Worm (Caenorhabditis elegans) whole organism, early embryonic: ENCODE data around the gene cyp-33C9.

Experiments used
- B0310.2 ChIP-seq: sonication (generic microtip); optimal IDR thresholded peaks from 2 replicates; lab custom pipeline; 2016; ENCODE audit warnings: mild to moderate bottlenecking, missing genetic modification characterization, missing compliant biosample characterization
- F13C5.2 ChIP-seq: sonication (generic microtip); optimal IDR thresholded peaks from 2 replicates; lab custom pipeline; 2017; ENCODE audit warnings: mild to moderate bottlenecking, missing genetic modification characterization, inconsistent platforms, missing compliant biosample characterization
- ama-1 ChIP-seq: fragments of 150-350 bp; optimal IDR thresholded peaks from 2 replicates; lab custom pipeline; 2014
- pes-1 ChIP-seq: fragments of 200-800 bp; sonication (Bioruptor generic); IDR thresholded peaks from 2 replicates; pipeline ENCODE4 v1.3.6; 2022; ENCODE audit warnings: missing genetic modification reagents, missing genetic modification characterization, missing compliant biosample characterization
- sea-1 ChIP-seq: fragments of 200-800 bp; sonication (Bioruptor generic); conservative IDR thresholded peaks from 2 replicates; pipeline ENCODE4 v1.3.6; 2022; ENCODE audit warnings: missing genetic modification characterization, missing compliant biosample characterization
- tbx-11 ChIP-seq: fragments of 200-800 bp; sonication (Bioruptor generic); IDR thresholded peaks from 2 replicates; pipeline ENCODE4 v1.3.6; 2022; ENCODE audit warnings: missing genetic modification characterization, missing compliant biosample characterization

DNA sequence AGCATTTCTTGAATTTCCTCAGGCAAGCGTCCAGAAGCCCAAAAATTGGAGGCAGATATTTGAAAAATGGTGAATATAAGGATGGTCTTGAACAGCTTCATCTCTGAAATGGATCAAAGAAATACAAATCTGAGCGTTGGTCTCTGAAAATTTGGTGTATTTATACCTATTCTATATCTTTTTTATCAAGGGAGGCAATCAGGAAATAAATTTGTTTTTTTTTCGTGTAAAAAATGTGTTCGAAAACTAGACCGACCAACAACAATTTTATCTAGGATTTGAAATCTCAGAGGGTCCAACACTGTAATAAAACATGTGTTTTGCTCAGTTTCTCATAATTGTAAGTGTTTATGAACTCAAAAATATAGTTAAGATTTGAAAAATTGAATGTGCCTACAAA is 27.4 kb upstream of the cyp-33C9 start, which contains the start of gene srt-56:
- TF ChIP-seq tbx-11 (no peak), ama-1 (lab: Kevin White, UChicago) (no peak), sea-1 (GFP tag; lab: Robert Waterston, UW) (no peak), pes-1 (GFP tag; lab: Robert Waterston, UW) (no peak), F13C5.2 (no peak), B0310.2 (tag; lab: Kevin White, UChicago) (no peak)
